Worm (Caenorhabditis elegans): ENCODE results near the gene R02F11.9.

ce11 chrV:4826710-4827380, 39.6 kb downstream of the R02F11.9 start, which contains the start of the genes hsp-6 and C37H5.5:
- TF ChIP-seq nhr-12 (tag; optimal IDR thresholded peaks at IDR 0.05) (no peak), zag-1 (tag; optimal IDR thresholded peaks at IDR 0.05) (peak; percentile 49), lin-39 (tag; optimal IDR thresholded peaks at IDR 0.05) (no peak), nhr-6 (tag; optimal IDR thresholded peaks at IDR 0.05) (no peak), nhr-77 (tag; optimal IDR thresholded peaks at IDR 0.05) (no peak), lsy-2 (tag; optimal IDR thresholded peaks at IDR 0.05) (peak; percentile 42 to 92), C34F6.9 (tag; optimal IDR thresholded peaks at IDR 0.05) (peak; percentile 70), elt-1 (tag; optimal IDR thresholded peaks at IDR 0.05) (no peak), sma-3 (GFP tag; optimal IDR thresholded peaks at IDR 0.05) (peak; percentile 84), sma-9 (GFP tag; optimal IDR thresholded peaks at IDR 0.05) (peak; percentile 82), sma-9 (tag; optimal IDR thresholded peaks at IDR 0.05) (no peak), ama-1 (optimal IDR thresholded peaks at IDR 0.05) (peak; percentile 31), unc-62 (GFP tag; optimal IDR thresholded peaks at IDR 0.05) (no peak), ceh-82 (tag; optimal IDR thresholded peaks at IDR 0.05) (peak; percentile 76)
